1 fruit fly cellular context compared by ENCODE assay signal in genomic region chr3R:29591481-29592138, dm6.
TF ChIP-seq lines count a peak whose summit lies in the region.

Gene alph (plus strand): TSS chr3R:29591831.

TF ChIP-seq in whole organism, embryonic, 481 proteins besides CTCF, POLR2A, EP300 and RAD21 (continued from another document and continues in another):
- TF ChIP-seq Dbx (GFP tag; IDR thresholded peaks at IDR 0.05; lab: Robert Waterston, UW) (peak; percentile 62; the same call in 2 of the 3 replicates), CG13123 (GFP tag; optimal IDR thresholded peaks at IDR 0.05; lab: Kevin White, UChicago) (no peak), schlank (tag; optimal IDR thresholded peaks at IDR 0.05; lab: Kevin White, UChicago) (no peak), CG10543 (GFP tag; optimal IDR thresholded peaks at IDR 0.05; lab: Kevin White, UChicago) (no peak), CoRest (tag; optimal IDR thresholded peaks at IDR 0.05; lab: Kevin White, UChicago) (peak; percentile 37), Adf1 (GFP tag; IDR thresholded peaks at IDR 0.05; lab: Robert Waterston, UW) (peak; percentile 44), CG1603 (tag; optimal IDR thresholded peaks at IDR 0.05; lab: Kevin White, UChicago) (peak; percentile 85), Spps (tag; optimal IDR thresholded peaks at IDR 0.05; lab: Kevin White, UChicago) (no peak), eyg (GFP tag; optimal IDR thresholded peaks at IDR 0.05; lab: Kevin White, UChicago) (no peak), btn (GFP tag; optimal IDR thresholded peaks at IDR 0.05; lab: Kevin White, UChicago) (peak; percentile 46), hb (GFP tag; IDR thresholded peaks at IDR 0.05; lab: Robert Waterston, UW; ENCODE audit: partially characterized antibody) (peak; percentile 97), Six4 (GFP tag; optimal IDR thresholded peaks at IDR 0.05; lab: Kevin White, UChicago) (no peak), CG11723 (GFP tag; optimal IDR thresholded peaks at IDR 0.05; lab: Kevin White, UChicago) (no peak), CG9797 (GFP tag; optimal IDR thresholded peaks at IDR 0.05; lab: Kevin White, UChicago) (peak; percentile 40), CG1529 (GFP tag; optimal IDR thresholded peaks at IDR 0.05; lab: Kevin White, UChicago) (no peak), Chrac-16 (GFP tag; optimal IDR thresholded peaks at IDR 0.05; lab: Kevin White, UChicago) (peak; percentile 39), sna (GFP tag; IDR thresholded peaks at IDR 0.05; lab: Robert Waterston, UW; ENCODE audit: partially characterized antibody) (peak; percentile 93), Pdp1 (GFP tag; optimal IDR thresholded peaks at IDR 0.05; lab: Kevin White, UChicago) (peak in 1 of 2 experiments; percentile 81), jumu (GFP tag; optimal IDR thresholded peaks at IDR 0.05; lab: Kevin White, UChicago) (peak; percentile 16), CG31365 (tag; optimal IDR thresholded peaks at IDR 0.05; lab: Kevin White, UChicago) (peak; percentile 22), inv (GFP tag; IDR thresholded peaks at IDR 0.05; lab: Robert Waterston, UW; ENCODE audit: partially characterized antibody) (peak; percentile 97), CG12391 (tag; optimal IDR thresholded peaks at IDR 0.05; lab: Kevin White, UChicago) (peak; percentile 51), CG1792 (GFP tag; optimal IDR thresholded peaks at IDR 0.05; lab: Kevin White, UChicago) (no peak), Blimp-1 (GFP tag; optimal IDR thresholded peaks at IDR 0.05; lab: Kevin White, UChicago) (peak; percentile 34), ATbp (GFP tag; optimal IDR thresholded peaks at IDR 0.05; lab: Kevin White, UChicago) (peak; percentile 15), Hr78 (GFP tag; optimal IDR thresholded peaks at IDR 0.05; lab: Kevin White, UChicago) (no peak), CG17612 (GFP tag; IDR thresholded peaks at IDR 0.05; lab: Robert Waterston, UW) (no peak), emc (GFP tag; optimal IDR thresholded peaks at IDR 0.05; lab: Kevin White, UChicago) (no peak), Rx (GFP tag; IDR thresholded peaks at IDR 0.05; lab: Robert Waterston, UW) (no peak), bsh (GFP tag; optimal IDR thresholded peaks at IDR 0.05; lab: Kevin White, UChicago) (peak in 1 of 2 experiments; percentile 21), ab (GFP tag; optimal IDR thresholded peaks at IDR 0.05; lab: Kevin White, UChicago) (peak; percentile 0), CG2120 (GFP tag; optimal IDR thresholded peaks at IDR 0.05; lab: Kevin White, UChicago) (peak; percentile 48), bigmax (GFP tag; optimal IDR thresholded peaks at IDR 0.05; lab: Kevin White, UChicago) (peak; percentile 18), Usf (GFP tag; optimal IDR thresholded peaks at IDR 0.05; lab: Kevin White, UChicago) (no peak), CG4424 (GFP tag; optimal IDR thresholded peaks at IDR 0.05; lab: Kevin White, UChicago) (peak; percentile 18), CG17359 (tag; optimal IDR thresholded peaks at IDR 0.05; lab: Kevin White, UChicago) (peak; percentile 42), CG2889 (GFP tag; IDR thresholded peaks at IDR 0.05; lab: Robert Waterston, UW) (no peak), slbo (GFP tag; IDR thresholded peaks at IDR 0.05; lab: Robert Waterston, UW) (peak; percentile 53), CG7271 (tag; optimal IDR thresholded peaks at IDR 0.05; lab: Kevin White, UChicago) (no peak), CG1024 (GFP tag; IDR thresholded peaks at IDR 0.05; lab: Robert Waterston, UW) (no peak), CG15269 (tag; optimal IDR thresholded peaks at IDR 0.05; lab: Kevin White, UChicago) (no peak), CG8478 (optimal IDR thresholded peaks at IDR 0.05; lab: Kevin White, UChicago) (peak; percentile 78), Sry-β (GFP tag; optimal IDR thresholded peaks at IDR 0.05; lab: Kevin White, UChicago) (no peak), cato (GFP tag; optimal IDR thresholded peaks at IDR 0.05; lab: Kevin White, UChicago; ENCODE audit: borderline replicate concordance) (no peak), E2f1 (GFP tag; IDR thresholded peaks at IDR 0.05; lab: Robert Waterston, UW) (no peak), CG11696 (GFP tag; IDR thresholded peaks at IDR 0.05; lab: Robert Waterston, UW) (no peak), Sry-δ (GFP tag; optimal IDR thresholded peaks at IDR 0.05; lab: Kevin White, UChicago) (peak; percentile 98), Deaf1 (tag; optimal IDR thresholded peaks at IDR 0.05; lab: Kevin White, UChicago) (no peak), CG8388 (GFP tag; optimal IDR thresholded peaks at IDR 0.05; lab: Kevin White, UChicago) (no peak), ac (GFP tag; optimal IDR thresholded peaks at IDR 0.05; lab: Kevin White, UChicago) (no peak), pzg (GFP tag; optimal IDR thresholded peaks at IDR 0.05; lab: Kevin White, UChicago) (peak; percentile 92), CG31441 (GFP tag; IDR thresholded peaks at IDR 0.05; lab: Robert Waterston, UW) (no peak), cwo (GFP tag; optimal IDR thresholded peaks at IDR 0.05; lab: Kevin White, UChicago) (no peak), Max (GFP tag; optimal IDR thresholded peaks at IDR 0.05; lab: Kevin White, UChicago) (peak; percentile 9), danr (GFP tag; IDR thresholded peaks at IDR 0.05; lab: Robert Waterston, UW) (no peak), trem (tag; optimal IDR thresholded peaks at IDR 0.05; lab: Kevin White, UChicago) (no peak), NfI (GFP tag; optimal IDR thresholded peaks at IDR 0.05; lab: Kevin White, UChicago) (no peak), CG13775 (GFP tag; optimal IDR thresholded peaks at IDR 0.05; lab: Kevin White, UChicago) (peak; percentile 17), CG6813 (GFP tag; optimal IDR thresholded peaks at IDR 0.05; lab: Kevin White, UChicago) (peak; percentile 39), ftz-f1 (GFP tag; optimal IDR thresholded peaks at IDR 0.05; lab: Kevin White, UChicago) (no peak), tll (GFP tag; optimal IDR thresholded peaks at IDR 0.05; lab: Kevin White, UChicago) (peak in 1 of 2 experiments; percentile 6), nerfin-1 (tag; optimal IDR thresholded peaks at IDR 0.05; lab: Kevin White, UChicago) (no peak), ranshi (GFP tag; IDR thresholded peaks at IDR 0.05; lab: Robert Waterston, UW) (0 out of 2 replicates have a peak, but pooled peaks have one; percentile 14), CG33213 (GFP tag; optimal IDR thresholded peaks at IDR 0.05; lab: Kevin White, UChicago) (peak; percentile 58), ttk (GFP tag; IDR thresholded peaks at IDR 0.05; lab: Robert Waterston, UW) (no peak), shn (GFP tag; optimal IDR thresholded peaks at IDR 0.05; lab: Kevin White, UChicago) (peak; percentile 53), CG9437 (GFP tag; optimal IDR thresholded peaks at IDR 0.05; lab: Kevin White, UChicago) (peak; percentile 1), zfh2 (GFP tag; optimal IDR thresholded peaks at IDR 0.05; lab: Kevin White, UChicago) (peak; percentile 7), CG7987 (GFP tag; optimal IDR thresholded peaks at IDR 0.05; lab: Kevin White, UChicago) (no peak), p53 (GFP tag; optimal IDR thresholded peaks at IDR 0.05; lab: Kevin White, UChicago) (peak; percentile 52), Meics (GFP tag; optimal IDR thresholded peaks at IDR 0.05; lab: Kevin White, UChicago) (peak; percentile 40), CG14860 (GFP tag; IDR thresholded peaks at IDR 0.05; lab: Robert Waterston, UW; ENCODE audit: partially characterized antibody) (peak; percentile 95), CG31224 (GFP tag; IDR thresholded peaks at IDR 0.05; lab: Robert Waterston, UW) (peak; percentile 14; the same call in 1 of the 2 replicates), Hr39 (optimal IDR thresholded peaks at IDR 0.05; lab: Kevin White, UChicago) (no peak), Nf-YC (tag; optimal IDR thresholded peaks at IDR 0.05; lab: Kevin White, UChicago) (no peak), phol (tag; optimal IDR thresholded peaks at IDR 0.05; lab: Kevin White, UChicago) (peak; percentile 42), crol (GFP tag; IDR thresholded peaks at IDR 0.05; lab: Robert Waterston, UW) (no peak), CG15514 (GFP tag; optimal IDR thresholded peaks at IDR 0.05; lab: Kevin White, UChicago) (peak; percentile 60), Eip74EF (GFP tag; optimal IDR thresholded peaks at IDR 0.05; lab: Kevin White, UChicago) (no peak), CG12744 (GFP tag; optimal IDR thresholded peaks at IDR 0.05; lab: Kevin White, UChicago) (peak; percentile 17), wor (GFP tag; IDR thresholded peaks at IDR 0.05; lab: Robert Waterston, UW) (no peak), CG11560 (tag; IDR thresholded peaks at IDR 0.05; lab: Robert Waterston, UW) (peak; percentile 53; the same call in 1 of the 3 replicates), fd102C (GFP tag; optimal IDR thresholded peaks at IDR 0.05; lab: Kevin White, UChicago) (no peak), CG1647 (GFP tag; optimal IDR thresholded peaks at IDR 0.05; lab: Kevin White, UChicago) (no peak), CG18011 (GFP tag; optimal IDR thresholded peaks at IDR 0.05; lab: Kevin White, UChicago) (no peak), C15 (GFP tag; IDR thresholded peaks at IDR 0.05; lab: Robert Waterston, UW) (no peak; the same call in 2 of the 3 replicates), CG15011 (GFP tag; optimal IDR thresholded peaks at IDR 0.05; lab: Kevin White, UChicago) (no peak), HLH54F (GFP tag; optimal IDR thresholded peaks at IDR 0.05; lab: Kevin White, UChicago) (peak; percentile 30), Neu2 (GFP tag; optimal IDR thresholded peaks at IDR 0.05; lab: Kevin White, UChicago; ENCODE audit: borderline replicate concordance) (no peak), Xrp1 (GFP tag; IDR thresholded peaks at IDR 0.05; lab: Robert Waterston, UW) (peak; percentile 65; the same call in 1 of the 2 replicates), HLH3B (GFP tag; IDR thresholded peaks at IDR 0.05; lab: Robert Waterston, UW) (peak; percentile 37; the same call in 1 of the 2 replicates), gce (GFP tag; IDR thresholded peaks at IDR 0.05; lab: Robert Waterston, UW) (no peak), Tbp (GFP tag; optimal IDR thresholded peaks at IDR 0.05; lab: Kevin White, UChicago) (no peak), sqz (GFP tag; optimal IDR thresholded peaks at IDR 0.05; lab: Kevin White, UChicago) (no peak), dmrt11E (tag; optimal IDR thresholded peaks at IDR 0.05; lab: Kevin White, UChicago) (peak; percentile 54), CG16813 (GFP tag; IDR thresholded peaks at IDR 0.05; lab: Robert Waterston, UW; ENCODE audit: partially characterized antibody) (peak; percentile 99), klu (GFP tag; IDR thresholded peaks at IDR 0.05; lab: Robert Waterston, UW) (no peak), ash1 (GFP tag; optimal IDR thresholded peaks at IDR 0.05; lab: Kevin White, UChicago) (no peak), Bgb (GFP tag; IDR thresholded peaks at IDR 0.05; lab: Robert Waterston, UW; ENCODE audit: partially characterized antibody) (peak; percentile 99), Side (GFP tag; optimal IDR thresholded peaks at IDR 0.05; lab: Kevin White, UChicago) (peak; percentile 5), insv (GFP tag; optimal IDR thresholded peaks at IDR 0.05; lab: Kevin White, UChicago) (peak in 1 of 2 experiments; percentile 28), Sox100B (GFP tag; optimal IDR thresholded peaks at IDR 0.05; lab: Kevin White, UChicago) (no peak), Nf-YB (GFP tag; optimal IDR thresholded peaks at IDR 0.05; lab: Kevin White, UChicago) (no peak), CG14667 (GFP tag; IDR thresholded peaks at IDR 0.05; lab: Robert Waterston, UW) (no peak), CG32772 (GFP tag; IDR thresholded peaks at IDR 0.05; lab: Robert Waterston, UW) (no peak), Awh (GFP tag; IDR thresholded peaks at IDR 0.05; lab: Robert Waterston, UW) (no peak), salm (tag; optimal IDR thresholded peaks at IDR 0.05; lab: Kevin White, UChicago) (no peak), CG10565 (GFP tag; optimal IDR thresholded peaks at IDR 0.05; lab: Kevin White, UChicago) (no peak), CG10366 (GFP tag; IDR thresholded peaks at IDR 0.05; lab: Robert Waterston, UW) (no peak), hth (optimal IDR thresholded peaks at IDR 0.05; lab: Kevin White, UChicago) (no peak), vnd (GFP tag; IDR thresholded peaks at IDR 0.05; lab: Robert Waterston, UW; ENCODE audit: partially characterized antibody) (peak; percentile 98), tna (GFP tag; IDR thresholded peaks at IDR 0.05; lab: Robert Waterston, UW; ENCODE audit: partially characterized antibody) (peak; percentile 97), gsb (GFP tag; IDR thresholded peaks at IDR 0.05; lab: Robert Waterston, UW) (no peak), jing (GFP tag; optimal IDR thresholded peaks at IDR 0.05; lab: Kevin White, UChicago) (no peak), CG17829 (tag; optimal IDR thresholded peaks at IDR 0.05; lab: Kevin White, UChicago) (peak; percentile 63), abd-A (tag; optimal IDR thresholded peaks at IDR 0.05; lab: Kevin White, UChicago) (no peak), CG9817 (tag; optimal IDR thresholded peaks at IDR 0.05; lab: Kevin White, UChicago) (no peak), eve (GFP tag; optimal IDR thresholded peaks at IDR 0.05; lab: Kevin White, UChicago) (no peak), CG10321 (GFP tag; IDR thresholded peaks at IDR 0.05; lab: Robert Waterston, UW) (no peak), odd (GFP tag; optimal IDR thresholded peaks at IDR 0.05; lab: Kevin White, UChicago) (no peak), CG12104 (GFP tag; optimal IDR thresholded peaks at IDR 0.05; lab: Kevin White, UChicago) (no peak), CG31388 (GFP tag; optimal IDR thresholded peaks at IDR 0.05; lab: Kevin White, UChicago) (no peak), E2f2 (GFP tag; IDR thresholded peaks at IDR 0.05; lab: Robert Waterston, UW) (0 out of 2 replicates have a peak, but pooled peaks have one; percentile 25), ci (GFP tag; IDR thresholded peaks at IDR 0.05; lab: Robert Waterston, UW) (no peak; the same call in 1 of the 3 replicates), stwl (tag; optimal IDR thresholded peaks at IDR 0.05; lab: Kevin White, UChicago) (peak; percentile 59), Oaz (GFP tag; IDR thresholded peaks at IDR 0.05; lab: Robert Waterston, UW) (no peak), D19A (tag; optimal IDR thresholded peaks at IDR 0.05; lab: Kevin White, UChicago) (peak; percentile 13), sob (GFP tag; IDR thresholded peaks at IDR 0.05; lab: Robert Waterston, UW) (peak; percentile 54), sr (GFP tag; IDR thresholded peaks at IDR 0.05; lab: Robert Waterston, UW) (no peak), sens (GFP tag; lab: Kevin White, UChicago) (peak; percentile 94), usp (GFP tag; optimal IDR thresholded peaks at IDR 0.05; lab: Kevin White, UChicago) (no peak), Atf-2 (GFP tag; optimal IDR thresholded peaks at IDR 0.05; lab: Kevin White, UChicago) (peak; percentile 23), CG32767 (GFP tag; IDR thresholded peaks at IDR 0.05; lab: Robert Waterston, UW) (no peak; the same call in 1 of the 2 replicates), CG2116 (GFP tag; optimal IDR thresholded peaks at IDR 0.05; lab: Kevin White, UChicago) (peak; percentile 94)
